Fruit fly (Drosophila melanogaster) whole organism, embryonic: ENCODE data around the gene Gale.
A peak's percentile ranks its signal among the peaks of the same experiment; 100 is the strongest.

Experiments
- CG11247 ChIP-seq: fragments of 200-800 bp; sonication (Bioruptor generic); IDR thresholded peaks from 2 replicates; pipeline ENCODE4 v1.3.6; 2022; ENCODE audit warnings: missing biosample characterization, missing genetic modification characterization
- CG12391 ChIP-seq: fragments of 200-800 bp; sonication (Bioruptor generic); optimal IDR thresholded peaks from 3 replicates; lab custom pipeline; 2018; ENCODE audit warnings: missing biosample characterization, mild to moderate bottlenecking, missing genetic modification characterization, moderate library complexity
- CG12659 ChIP-seq: fragments of 200-800 bp; sonication (Bioruptor generic); optimal IDR thresholded peaks from 3 replicates; lab custom pipeline; 2017; ENCODE audit warnings: mild to moderate bottlenecking, missing biosample characterization, missing genetic modification reagents, missing genetic modification characterization
- CG12942 ChIP-seq: fragments of 200-800 bp; sonication (Bioruptor generic); optimal IDR thresholded peaks from 3 replicates; lab custom pipeline; 2016; ENCODE audit warnings: missing biosample characterization, missing genetic modification characterization
- CG14965 ChIP-seq: fragments of 200-800 bp; sonication (Bioruptor generic); optimal IDR thresholded peaks from 2 replicates; lab custom pipeline; 2016; ENCODE audit warnings: missing biosample characterization, missing genetic modification characterization, borderline replicate concordance
- CG1603 ChIP-seq: fragments of 200-800 bp; sonication (Bioruptor generic); optimal IDR thresholded peaks from 2 replicates; lab custom pipeline; 2019; ENCODE audit warnings: missing biosample characterization, mild to moderate bottlenecking, missing genetic modification characterization, moderate library complexity
- CG2116 ChIP-seq: fragments of 200-800 bp; sonication (Bioruptor generic); optimal IDR thresholded peaks from 3 replicates; lab custom pipeline; 2018; ENCODE audit warnings: missing biosample characterization, mild to moderate bottlenecking, missing genetic modification characterization
- CG31441 ChIP-seq: fragments of 200-800 bp; sonication (Bioruptor generic); IDR thresholded peaks from 2 replicates; pipeline ENCODE4 v1.3.6; 2022; ENCODE audit warnings: missing biosample characterization, missing genetic modification characterization
- CG32532 ChIP-seq: fragments of 200-800 bp; sonication (Bioruptor generic); IDR thresholded peaks from 2 replicates; pipeline ENCODE4 v1.3.6; 2022; ENCODE audit warnings: missing biosample characterization, missing genetic modification characterization
- CG33213 ChIP-seq: fragments of 200-800 bp; sonication (Bioruptor generic); optimal IDR thresholded peaks from 3 replicates; lab custom pipeline; 2016; ENCODE audit warnings: missing biosample characterization, missing genetic modification characterization
- CG34376 ChIP-seq: fragments of 200-800 bp; sonication (Bioruptor generic); optimal IDR thresholded peaks from 2 replicates; lab custom pipeline; 2018; ENCODE audit warnings: missing biosample characterization, mild to moderate bottlenecking, missing genetic modification characterization
- CG42726 ChIP-seq: fragments of 200-800 bp; sonication (Bioruptor generic); IDR thresholded peaks from 2 replicates; pipeline ENCODE4 v1.3.6; 2022; ENCODE audit warnings: missing biosample characterization, missing genetic modification characterization; ENCODE audit not compliant: partially characterized antibody
- CG4360 ChIP-seq: fragments of 200-800 bp; sonication (Bioruptor generic); IDR thresholded peaks from 2 replicates; pipeline ENCODE4 v1.3.6; 2022; ENCODE audit warnings: missing biosample characterization, missing genetic modification characterization
- CG4424 ChIP-seq: fragments of 200-800 bp; sonication (Bioruptor generic); optimal IDR thresholded peaks from 3 replicates; lab custom pipeline; 2016; ENCODE audit warnings: missing biosample characterization, missing genetic modification characterization
- CG6175 ChIP-seq: fragments of 200-800 bp; sonication (Bioruptor generic); IDR thresholded peaks from 3 replicates; pipeline ENCODE4 v1.3.6; 2022; ENCODE audit warnings: missing biosample characterization, missing genetic modification characterization
- CG9932 ChIP-seq: fragments of 200-800 bp; sonication (Bioruptor generic); IDR thresholded peaks from 2 replicates; pipeline ENCODE4 v1.3.6; 2022; ENCODE audit warnings: missing biosample characterization, missing genetic modification characterization
- Dbx ChIP-seq: fragments of 200-800 bp; sonication (Bioruptor generic); IDR thresholded peaks from 3 replicates; pipeline ENCODE4 v1.3.6; 2022; ENCODE audit warnings: missing biosample characterization, missing genetic modification characterization
- Dp ChIP-seq: fragments of 200-800 bp; sonication (Bioruptor generic); optimal IDR thresholded peaks from 2 replicates; lab custom pipeline; 2018; ENCODE audit warnings: missing biosample characterization, mild to moderate bottlenecking, missing genetic modification characterization, moderate library complexity
- H15 ChIP-seq: fragments of 200-800 bp; sonication (Bioruptor generic); IDR thresholded peaks from 3 replicates; pipeline ENCODE4 v1.3.6; 2022; ENCODE audit warnings: missing biosample characterization, missing genetic modification characterization
- HLH3B ChIP-seq: fragments of 200-800 bp; sonication (Bioruptor generic); IDR thresholded peaks from 2 replicates; pipeline ENCODE4 v1.3.6; 2022; ENCODE audit warnings: missing biosample characterization, missing genetic modification characterization
- HLHmδ ChIP-seq: fragments of 200-800 bp; sonication (Bioruptor generic); optimal IDR thresholded peaks from 2 replicates; lab custom pipeline; 2018; ENCODE audit warnings: missing biosample characterization, mild to moderate bottlenecking, missing genetic modification characterization, moderate library complexity
- Hmr ChIP-seq: fragments of 200-800 bp; sonication (Bioruptor generic); optimal IDR thresholded peaks from 3 replicates; lab custom pipeline; 2017; ENCODE audit warnings: mild to moderate bottlenecking, missing biosample characterization, missing genetic modification reagents, missing genetic modification characterization
- Lhr ChIP-seq: fragments of 200-800 bp; sonication (Bioruptor generic); optimal IDR thresholded peaks from 3 replicates; lab custom pipeline; 2017; ENCODE audit warnings: mild to moderate bottlenecking, missing biosample characterization, missing genetic modification reagents, missing genetic modification characterization
- Nf-YB ChIP-seq: fragments of 200-800 bp; sonication (Bioruptor generic); optimal IDR thresholded peaks from 3 replicates; lab custom pipeline; 2019; ENCODE audit warnings: missing biosample characterization, mild to moderate bottlenecking, missing genetic modification characterization, moderate library complexity
- PHDP ChIP-seq: fragments of 200-800 bp; sonication (Bioruptor generic); optimal IDR thresholded peaks from 3 replicates; lab custom pipeline; 2018; ENCODE audit warnings: missing biosample characterization, mild to moderate bottlenecking, missing genetic modification characterization, moderate library complexity
- Pdp1 ChIP-seq, 2 experiments: fragments of 200-800 bp; sonication (Bioruptor generic); optimal IDR thresholded peaks; 3 replicates each; lab custom pipeline; 2016; ENCODE audit warnings: missing biosample characterization in 2 of 2, missing genetic modification characterization in 2 of 2, mild to moderate bottlenecking in 1 of 2, moderate library complexity in 1 of 2
- Side ChIP-seq: fragments of 200-800 bp; sonication (Bioruptor generic); optimal IDR thresholded peaks from 2 replicates; lab custom pipeline; 2016; ENCODE audit warnings: missing biosample characterization, missing genetic modification characterization
- caup ChIP-seq: fragments of 200-800 bp; sonication (Bioruptor generic); optimal IDR thresholded peaks from 3 replicates; lab custom pipeline; 2017; ENCODE audit warnings: missing biosample characterization, mild to moderate bottlenecking, missing genetic modification characterization, moderate library complexity; ENCODE audit not compliant: severe bottlenecking
- chm ChIP-seq: fragments of 200-800 bp; sonication (Bioruptor generic); IDR thresholded peaks from 2 replicates; pipeline ENCODE4 v1.3.6; 2022; ENCODE audit warnings: missing biosample characterization, missing genetic modification characterization
- dmrt11E ChIP-seq: fragments of 200-800 bp; sonication (Bioruptor generic); optimal IDR thresholded peaks from 3 replicates; lab custom pipeline; 2018; ENCODE audit warnings: missing biosample characterization, mild to moderate bottlenecking, missing genetic modification characterization, moderate library complexity
- emc ChIP-seq: fragments of 200-800 bp; sonication (Bioruptor generic); optimal IDR thresholded peaks from 2 replicates; lab custom pipeline; 2016; ENCODE audit warnings: missing biosample characterization, missing genetic modification characterization
- exex ChIP-seq: fragments of 200-800 bp; sonication (Bioruptor generic); optimal IDR thresholded peaks from 4 replicates; lab custom pipeline; 2018; ENCODE audit warnings: missing biosample characterization, mild to moderate bottlenecking, missing genetic modification characterization, moderate library complexity
- gem ChIP-seq: fragments of 200-800 bp; sonication (Bioruptor generic); optimal IDR thresholded peaks from 2 replicates; lab custom pipeline; 2019; ENCODE audit warnings: missing biosample characterization, mild to moderate bottlenecking, missing genetic modification characterization, moderate library complexity
- gfzf ChIP-seq: fragments of 200-800 bp; sonication (Bioruptor generic); optimal IDR thresholded peaks from 2 replicates; lab custom pipeline; 2016; ENCODE audit warnings: missing biosample characterization, mild to moderate bottlenecking, missing genetic modification characterization, moderate library complexity
- grn ChIP-seq: fragments of 200-800 bp; sonication (Bioruptor generic); optimal IDR thresholded peaks from 3 replicates; lab custom pipeline; 2017; ENCODE audit warnings: missing biosample characterization, missing genetic modification characterization
- hth ChIP-seq: fragments of >200 bp; optimal IDR thresholded peaks from 2 replicates; lab custom pipeline; 2017; ENCODE audit warnings: inconsistent platforms
- lilli ChIP-seq: fragments of 200-800 bp; sonication (Bioruptor generic); optimal IDR thresholded peaks from 3 replicates; lab custom pipeline; 2016; ENCODE audit warnings: missing biosample characterization, missing genetic modification characterization
- lov ChIP-seq, 2 experiments: fragments of 200-800 bp in 1 of 2; fragments of >200 bp in 1 of 2; sonication (Bioruptor generic) in 1 of 2; IDR thresholded peaks in 1 of 2; optimal IDR thresholded peaks in 1 of 2; 2 replicates in 1 of 2; 3 replicates in 1 of 2; pipeline versions ENCODE4 v1.3.6 to Lab custom; 2017 to 2022; ENCODE audit warnings: missing biosample characterization in 1 of 2, missing genetic modification characterization in 1 of 2
- mirr ChIP-seq: fragments of 200-800 bp; sonication (Bioruptor generic); optimal IDR thresholded peaks from 3 replicates; lab custom pipeline; 2018; ENCODE audit warnings: missing biosample characterization, mild to moderate bottlenecking, missing genetic modification characterization
- phol ChIP-seq: fragments of 200-800 bp; sonication (Bioruptor generic); optimal IDR thresholded peaks from 3 replicates; lab custom pipeline; 2018; ENCODE audit warnings: missing biosample characterization, mild to moderate bottlenecking, missing genetic modification characterization, moderate library complexity
- pros ChIP-seq: fragments of 200-800 bp; sonication (Bioruptor generic); optimal IDR thresholded peaks from 3 replicates; lab custom pipeline; 2019; ENCODE audit warnings: missing biosample characterization, mild to moderate bottlenecking, missing genetic modification characterization, moderate library complexity
- run ChIP-seq: fragments of 200-800 bp; sonication (Bioruptor generic); optimal IDR thresholded peaks from 3 replicates; lab custom pipeline; 2018; ENCODE audit warnings: missing biosample characterization, mild to moderate bottlenecking, missing genetic modification characterization
- slbo ChIP-seq: fragments of 200-800 bp; sonication (Bioruptor generic); IDR thresholded peaks from 2 replicates; pipeline ENCODE4 v1.3.6; 2022; ENCODE audit warnings: missing biosample characterization, missing genetic modification characterization
- so ChIP-seq: fragments of 200-800 bp; sonication (Bioruptor generic); IDR thresholded peaks from 3 replicates; pipeline ENCODE4 v1.3.6; 2022; ENCODE audit warnings: missing biosample characterization, missing genetic modification characterization
- trem ChIP-seq: fragments of 200-800 bp; optimal IDR thresholded peaks from 3 replicates; lab custom pipeline; 2019; ENCODE audit warnings: missing biosample characterization, mild to moderate bottlenecking, missing genetic modification characterization, moderate library complexity
- vnd ChIP-seq: fragments of 200-800 bp; sonication (Bioruptor generic); IDR thresholded peaks from 3 replicates; pipeline ENCODE4 v1.3.6; 2022; ENCODE audit warnings: missing biosample characterization, missing genetic modification characterization; ENCODE audit not compliant: partially characterized antibody
- zen ChIP-seq: fragments of 200-800 bp; sonication (Bioruptor generic); optimal IDR thresholded peaks from 3 replicates; lab custom pipeline; 2018; ENCODE audit warnings: missing biosample characterization, mild to moderate bottlenecking, missing genetic modification characterization, moderate library complexity

Gale gene

dm6 chr3L:606490-607327 lies 41.6 kb upstream of the Gale start, which contains the start of gene Reg-2 (continued):
- TF ChIP-seq CG12659 (GFP tag; lab: Kevin White, UChicago): peak; percentile 45
- peak; percentile 47; the same call in 1 of the 3 replicates for TF ChIP-seq so (GFP tag; lab: Robert Waterston, UW)
- TF ChIP-seq PHDP: peak; percentile 3
- peak; percentile 43 for TF ChIP-seq CG1603
- peak; percentile 20 for TF ChIP-seq lilli (GFP tag; lab: Kevin White, UChicago)
- TF ChIP-seq CG4360 (GFP tag; lab: Robert Waterston, UW): no peak
- TF ChIP-seq vnd (GFP tag; lab: Robert Waterston, UW): no peak
- TF ChIP-seq CG11247 (GFP tag; lab: Robert Waterston, UW): 0 out of 2 replicates have a peak, but pooled peaks have one; percentile 5
- peak; percentile 32 for TF ChIP-seq gem (tag; lab: Kevin White, UChicago)
- TF ChIP-seq Dp: peak; percentile 94
- TF ChIP-seq H15 (GFP tag; lab: Robert Waterston, UW): no peak
- peak; percentile 25; the same call in 1 of the 2 replicates for TF ChIP-seq CG9932 (GFP tag; lab: Robert Waterston, UW)
- 0 out of 2 replicates have a peak, but pooled peaks have one; percentile 29 for TF ChIP-seq HLH3B
- peak; percentile 69 for TF ChIP-seq Lhr (GFP tag; lab: Kevin White, UChicago)
- TF ChIP-seq zen (tag; lab: Kevin White, UChicago): peak; percentile 13
- peak; percentile 34 for TF ChIP-seq trem (tag; lab: Kevin White, UChicago)
- TF ChIP-seq CG42726 (GFP tag; lab: Robert Waterston, UW): peak; percentile 45; the same call in 1 of the 2 replicates
- peak; percentile 47 for TF ChIP-seq Nf-YB (GFP tag; lab: Kevin White, UChicago)
- peak; percentile 42 for TF ChIP-seq CG33213
- TF ChIP-seq CG34376 (GFP tag; lab: Kevin White, UChicago): peak; percentile 99
- TF ChIP-seq CG12942 (GFP tag; lab: Kevin White, UChicago): no peak
- no peak for TF ChIP-seq lov (optimal IDR thresholded peaks at IDR 0.05; lab: Kevin White, UChicago)
- no peak for TF ChIP-seq lov (GFP tag; IDR thresholded peaks at IDR 0.05; lab: Robert Waterston, UW)
- peak; percentile 23 for TF ChIP-seq run
- 0 out of 2 replicates have a peak, but pooled peaks have one; percentile 16 for TF ChIP-seq chm (GFP tag; lab: Robert Waterston, UW)
- peak; percentile 45 for TF ChIP-seq CG12391 (tag; lab: Kevin White, UChicago)
- TF ChIP-seq pros (GFP tag; lab: Kevin White, UChicago): peak; percentile 50
- peak; percentile 29 for TF ChIP-seq CG4424 (GFP tag; lab: Kevin White, UChicago)
- TF ChIP-seq grn (GFP tag; lab: Kevin White, UChicago): peak; percentile 97
- peak; percentile 42; the same call in 1 of the 2 replicates for TF ChIP-seq CG32532 (GFP tag; lab: Robert Waterston, UW)
- no peak for TF ChIP-seq HLHmδ (GFP tag; lab: Kevin White, UChicago)
- peak; percentile 7 for TF ChIP-seq phol (tag; lab: Kevin White, UChicago)
- peak; percentile 6; the same call in 1 of the 3 replicates for TF ChIP-seq Dbx (GFP tag; lab: Robert Waterston, UW)
- peak; percentile 21 for TF ChIP-seq gfzf (GFP tag; lab: Kevin White, UChicago)
- TF ChIP-seq exex (tag; lab: Kevin White, UChicago): peak; percentile 98
- 0 out of 2 replicates have a peak, but pooled peaks have one; percentile 17 for TF ChIP-seq CG31441
- TF ChIP-seq CG14965: no peak
- no peak for TF ChIP-seq dmrt11E
- TF ChIP-seq Pdp1 (GFP tag; optimal IDR thresholded peaks at IDR 0.05; lab: Kevin White, UChicago): peak in 1 of 2 experiments; percentile 0
- no peak for TF ChIP-seq Side
- peak; percentile 41; the same call in 1 of the 2 replicates for TF ChIP-seq slbo (GFP tag; lab: Robert Waterston, UW)
- TF ChIP-seq CG6175: no peak
- TF ChIP-seq hth (lab: Kevin White, UChicago): no peak
- TF ChIP-seq mirr: peak; percentile 92
- peak; percentile 40 for TF ChIP-seq caup (GFP tag; lab: Kevin White, UChicago)
- TF ChIP-seq emc (GFP tag; lab: Kevin White, UChicago): no peak
- peak; percentile 19 for TF ChIP-seq CG2116 (GFP tag; lab: Kevin White, UChicago)
- TF ChIP-seq Hmr (GFP tag; lab: Kevin White, UChicago): peak; percentile 44
